Worm (Caenorhabditis elegans) whole organism, midembryonic: ENCODE results near the gene fbxa-202.

Experiments used
- T22C8.4 ChIP-seq: fragments of 200-800 bp; sonication (Bioruptor generic); IDR thresholded peaks from 2 replicates; pipeline ENCODE4 v1.3.6; 2022; ENCODE audit warnings: missing genetic modification characterization, missing compliant biosample characterization
- cog-1 ChIP-seq: sonication (generic microtip); optimal IDR thresholded peaks from 2 replicates; lab custom pipeline; 2016; ENCODE audit warnings: missing genetic modification characterization, missing compliant biosample characterization
- flt-1 ChIP-seq: fragments of 200-800 bp; sonication (Bioruptor generic); IDR thresholded peaks from 2 replicates; pipeline ENCODE4 v1.3.6; 2022; ENCODE audit warnings: missing genetic modification characterization, missing compliant biosample characterization

ce11 chrV:6316632-6317031, 10.4 kb upstream of the fbxa-202 start, which contains the start of gene cest-24:
- no peak for TF ChIP-seq flt-1 (GFP tag; lab: Robert Waterston, UW)
- no peak for TF ChIP-seq cog-1 (tag; lab: Kevin White, UChicago)
- TF ChIP-seq T22C8.4, result no peak
